Worm (Caenorhabditis elegans): ENCODE results near the gene asp-3.

Gene asp-3

DNA sequence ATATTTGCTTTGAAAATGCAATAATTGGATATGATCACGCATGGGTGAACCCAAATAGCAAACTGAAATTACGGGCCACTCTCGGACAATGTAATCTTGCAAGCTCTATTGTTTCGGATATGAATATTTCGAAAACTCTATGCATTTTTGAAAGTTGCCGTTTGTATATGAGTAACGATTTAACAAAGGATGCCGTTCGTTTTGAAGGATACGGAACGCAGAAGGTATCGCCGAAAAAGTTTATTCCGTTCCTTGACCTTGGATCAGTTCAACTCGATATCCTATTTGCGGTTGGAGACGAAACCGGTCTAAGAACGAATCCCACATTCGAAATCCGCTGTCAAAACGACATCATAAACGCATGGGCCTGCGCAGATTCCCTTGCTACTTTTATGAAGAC, 22.2 kb downstream of the asp-3 start:
- TF ChIP-seq unc-39 (tag; optimal IDR thresholded peaks at IDR 0.05) (no peak), nhr-28 (tag; optimal IDR thresholded peaks at IDR 0.05) (no peak), elt-2 (tag; optimal IDR thresholded peaks at IDR 0.05) (no peak), mml-1 (tag; optimal IDR thresholded peaks at IDR 0.05) (no peak), nhr-43 (tag; optimal IDR thresholded peaks at IDR 0.05; ENCODE audit: poor library complexity, severe bottlenecking) (no peak), ztf-11 (tag; optimal IDR thresholded peaks at IDR 0.05) (no peak), nhr-237 (tag; optimal IDR thresholded peaks at IDR 0.05) (no peak), R02D3.7 (tag; optimal IDR thresholded peaks at IDR 0.05) (no peak), nhr-67 (tag; optimal IDR thresholded peaks at IDR 0.05) (no peak), hmg-11 (tag; optimal IDR thresholded peaks at IDR 0.05) (no peak), ztf-4 (tag; optimal IDR thresholded peaks at IDR 0.05) (no peak), nhr-25 (tag; optimal IDR thresholded peaks at IDR 0.05) (no peak), fkh-2 (tag; optimal IDR thresholded peaks at IDR 0.05) (no peak), sea-2 (GFP tag; optimal IDR thresholded peaks at IDR 0.05) (no peak), eor-1 (tag; optimal IDR thresholded peaks at IDR 0.05) (no peak), ceh-9 (tag; optimal IDR thresholded peaks at IDR 0.05) (no peak), lsy-12 (tag; optimal IDR thresholded peaks at IDR 0.05) (no peak), ceh-16 (tag; optimal IDR thresholded peaks at IDR 0.05) (no peak), elt-3 (tag; optimal IDR thresholded peaks at IDR 0.05) (no peak), fkh-10 (GFP tag; optimal IDR thresholded peaks at IDR 0.05) (no peak)

DNA sequence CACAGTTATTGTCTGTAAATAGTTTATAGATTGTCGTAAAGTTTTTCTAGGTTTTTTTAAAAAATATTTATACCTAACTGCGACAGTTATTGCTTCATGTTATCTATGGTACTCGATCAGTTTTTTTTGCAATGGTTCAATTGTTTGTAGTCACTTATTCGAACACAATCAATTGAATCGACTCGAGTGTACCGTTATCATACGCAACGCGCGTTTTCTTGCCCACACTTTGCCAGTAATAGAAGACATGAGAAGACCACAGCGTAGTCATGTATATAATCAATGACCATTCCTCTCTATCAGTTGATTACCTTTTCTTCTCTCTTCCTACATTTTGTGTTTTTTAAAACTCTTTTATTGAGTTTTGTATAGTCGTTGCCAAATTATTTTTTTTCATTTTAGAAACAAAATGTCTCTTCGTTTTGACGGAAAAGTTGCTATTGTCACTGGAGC, 27.2 kb downstream of the asp-3 start, which contains the start of gene dhs-28:
dhs-28 (plus strand) TSS at position 403 of the 453 bp plus-strand sequence.
- TF ChIP-seq nhr-43 (tag; optimal IDR thresholded peaks at IDR 0.05; ENCODE audit: poor library complexity, severe bottlenecking) (peak; percentile 15), fkh-10 (GFP tag; optimal IDR thresholded peaks at IDR 0.05) (no peak), pha-4 (tag; optimal IDR thresholded peaks at IDR 0.05) (peak; percentile 25), ama-1 (optimal IDR thresholded peaks at IDR 0.05) (peak; percentile 42), pqm-1 (tag; optimal IDR thresholded peaks at IDR 0.05) (peak; percentile 90), elt-2 (tag; optimal IDR thresholded peaks at IDR 0.05) (peak; percentile 90), unc-39 (tag; optimal IDR thresholded peaks at IDR 0.05) (no peak), R02D3.7 (tag; optimal IDR thresholded peaks at IDR 0.05) (no peak), unc-62 (GFP tag; optimal IDR thresholded peaks at IDR 0.05) (no peak), egl-5 (tag; optimal IDR thresholded peaks at IDR 0.05) (no peak), ceh-16 (tag; optimal IDR thresholded peaks at IDR 0.05) (no peak)

DNA sequence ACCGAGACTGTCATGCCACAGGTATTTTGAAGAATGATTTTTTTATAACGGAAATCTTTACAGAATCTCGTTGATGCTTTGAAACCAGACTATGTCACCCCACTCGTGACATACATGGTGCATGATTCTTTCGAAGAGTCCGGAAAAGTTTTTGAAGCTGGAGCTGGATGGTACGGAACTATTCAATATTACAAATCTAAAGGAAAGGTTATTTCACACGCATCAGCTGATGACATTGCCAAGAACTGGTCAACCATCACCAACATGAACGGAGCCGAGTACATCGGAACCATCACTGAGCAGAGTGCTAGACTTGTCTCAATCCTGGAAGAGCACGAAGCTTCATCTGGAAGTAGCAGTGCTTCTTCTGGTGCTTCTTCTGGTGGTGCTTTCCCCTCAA, 28.3 kb downstream of the asp-3 start:
- TF ChIP-seq fos-1 (tag; optimal IDR thresholded peaks at IDR 0.05) = no peak
- no peak for TF ChIP-seq pha-4 (tag; optimal IDR thresholded peaks at IDR 0.05)
- no peak for TF ChIP-seq elt-1 (tag; optimal IDR thresholded peaks at IDR 0.05)

DNA sequence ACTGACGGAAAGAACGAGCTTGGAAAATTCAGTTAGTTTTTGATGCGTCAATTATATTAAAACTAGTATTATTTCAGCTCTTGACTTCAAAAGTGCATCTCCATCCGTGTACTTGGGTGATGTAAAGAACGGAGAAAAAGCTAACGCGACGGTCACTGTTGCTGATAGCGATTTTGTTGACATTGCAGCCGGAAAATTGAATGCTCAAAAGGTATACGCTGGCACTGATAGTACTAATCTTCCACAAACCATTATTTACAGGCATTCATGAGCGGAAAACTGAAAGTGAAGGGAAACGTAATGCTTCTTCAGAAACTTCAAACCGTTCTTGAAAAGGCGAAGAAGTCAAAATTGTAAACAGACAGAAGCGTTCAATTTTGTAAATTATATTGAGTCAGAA, 28.8 kb downstream of the asp-3 start:
- TF ChIP-seq nhr-77 (tag; optimal IDR thresholded peaks at IDR 0.05) = no peak
- TF ChIP-seq pha-4 (tag; optimal IDR thresholded peaks at IDR 0.05) = peak; percentile 57
- peak; percentile 49 for TF ChIP-seq elt-2 (tag; optimal IDR thresholded peaks at IDR 0.05)

- TF ChIP-seq ceh-16 (tag; optimal IDR thresholded peaks at IDR 0.05) = no peak
- TF ChIP-seq egl-5 (tag; optimal IDR thresholded peaks at IDR 0.05) = peak; percentile 11
Observed at ce11 chrX:6822552-6822951, 31.7 kb downstream of the asp-3 start.

- TF ChIP-seq egl-5 (tag; optimal IDR thresholded peaks at IDR 0.05) (no peak), tbx-2 (tag; optimal IDR thresholded peaks at IDR 0.05) (no peak), ceh-16 (tag; optimal IDR thresholded peaks at IDR 0.05) (no peak), eor-1 (tag; optimal IDR thresholded peaks at IDR 0.05) (no peak), R02D3.7 (tag; optimal IDR thresholded peaks at IDR 0.05) (no peak)
Observed at ce11 chrX:6823218-6823979, 32.5 kb downstream of the asp-3 start, which contains the start of gene gei-15. Gene gei-15, minus strand, starts transcription at chrX:6823268.

DNA sequence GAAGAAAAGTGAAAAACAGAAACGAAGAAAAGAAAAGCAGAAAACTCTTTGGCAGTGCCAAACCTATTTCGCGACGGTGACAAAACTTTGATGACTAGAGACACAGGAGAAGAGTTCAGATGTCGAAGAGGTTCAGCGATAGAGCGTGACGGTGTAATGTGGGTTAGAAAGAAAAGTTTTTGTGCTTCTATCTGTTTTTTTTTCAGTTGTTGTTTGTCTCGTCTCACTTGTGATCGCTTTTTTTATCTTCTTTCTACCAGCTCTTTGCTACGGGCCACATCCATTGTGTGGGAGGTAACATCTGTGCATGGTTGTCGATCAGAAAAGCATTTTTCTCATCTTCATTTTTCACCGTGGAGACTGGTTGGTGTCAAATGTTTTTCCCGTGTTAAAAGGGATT, 35.0 kb downstream of the asp-3 start, which contains the start of gene F41B4.1:
F41B4.1 (minus strand) TSS at position 23 of the 400 bp plus-strand sequence.
- TF ChIP-seq pqm-1 (tag; optimal IDR thresholded peaks at IDR 0.05) (no peak), egl-5 (tag; optimal IDR thresholded peaks at IDR 0.05) (peak; percentile 46), nhr-76 (tag; optimal IDR thresholded peaks at IDR 0.05) (no peak), nhr-237 (tag; optimal IDR thresholded peaks at IDR 0.05) (no peak), nfya-1 (tag; optimal IDR thresholded peaks at IDR 0.05; ENCODE audit: insufficient read depth) (peak; percentile 35), nhr-28 (tag; optimal IDR thresholded peaks at IDR 0.05) (no peak), nhr-23 (tag; optimal IDR thresholded peaks at IDR 0.05) (no peak), aly-2 (tag; optimal IDR thresholded peaks at IDR 0.05) (no peak), lin-39 (tag; optimal IDR thresholded peaks at IDR 0.05) (peak; percentile 76), ceh-82 (tag; optimal IDR thresholded peaks at IDR 0.05) (no peak), unc-39 (tag; optimal IDR thresholded peaks at IDR 0.05) (no peak)
